Fruit fly (Drosophila melanogaster) whole organism, embryonic: ENCODE data around the gene fd19B.

Source experiments
- Awh ChIP-seq: fragments of 200-800 bp; sonication (Bioruptor generic); IDR thresholded peaks from 2 replicates; pipeline ENCODE4, ENCODE4 v1.3.6; 2022; ENCODE audit warnings: missing biosample characterization, missing genetic modification characterization
- CG10431 ChIP-seq: fragments of 200-800 bp; sonication (Bioruptor generic); optimal IDR thresholded peaks from 3 replicates; lab custom pipeline; 2018; ENCODE audit warnings: missing biosample characterization, mild to moderate bottlenecking, missing genetic modification characterization
- CG11456 ChIP-seq: fragments of 200-800 bp; sonication (Bioruptor generic); IDR thresholded peaks from 3 replicates; pipeline ENCODE4 v1.3.6; 2022; ENCODE audit warnings: missing biosample characterization, missing genetic modification characterization
- CG12942 ChIP-seq: fragments of 200-800 bp; sonication (Bioruptor generic); optimal IDR thresholded peaks from 3 replicates; lab custom pipeline; 2016; ENCODE audit warnings: missing biosample characterization, missing genetic modification characterization
- CG13424 ChIP-seq: fragments of 200-800 bp; sonication (Bioruptor generic); optimal IDR thresholded peaks from 2 replicates; lab custom pipeline; 2019; ENCODE audit warnings: missing biosample characterization, mild to moderate bottlenecking, missing genetic modification characterization, moderate library complexity
- CG3163 ChIP-seq: fragments of 200-800 bp; sonication (Bioruptor generic); optimal IDR thresholded peaks from 3 replicates; lab custom pipeline; 2016; ENCODE audit warnings: missing biosample characterization, missing genetic modification characterization
- CG34422 ChIP-seq: fragments of 200-800 bp; sonication (Bioruptor generic); IDR thresholded peaks from 3 replicates; pipeline ENCODE4 v1.3.6; 2022; ENCODE audit warnings: missing biosample characterization, missing genetic modification characterization
- CG6254 ChIP-seq: fragments of 200-800 bp; sonication (Bioruptor generic); optimal IDR thresholded peaks from 3 replicates; lab custom pipeline; 2017; ENCODE audit warnings: mild to moderate bottlenecking, missing biosample characterization, missing genetic modification reagents, missing genetic modification characterization
- CG6854 ChIP-seq: fragments of 200-800 bp; sonication (Bioruptor generic); optimal IDR thresholded peaks from 3 replicates; lab custom pipeline; 2017; ENCODE audit warnings: missing biosample characterization, mild to moderate bottlenecking, missing genetic modification characterization
- CG8359 ChIP-seq: fragments of 200-800 bp; sonication (Bioruptor generic); optimal IDR thresholded peaks from 2 replicates; lab custom pipeline; 2017; ENCODE audit warnings: missing biosample characterization, mild to moderate bottlenecking, missing genetic modification characterization, borderline replicate concordance
- Drgx ChIP-seq: fragments of 200-800 bp; sonication (Bioruptor generic); IDR thresholded peaks from 2 replicates; pipeline ENCODE4 v1.3.6; 2022; ENCODE audit warnings: missing biosample characterization, missing genetic modification characterization
- ERR ChIP-seq: fragments of 200-800 bp; sonication (Bioruptor generic); optimal IDR thresholded peaks from 2 replicates; lab custom pipeline; 2016; ENCODE audit warnings: missing biosample characterization, missing genetic modification characterization
- Ets65A ChIP-seq: fragments of 200-800 bp; sonication (Bioruptor generic); peaks from one replicate; lab custom pipeline; 2016; ENCODE audit warnings: missing biosample characterization, missing genetic modification characterization
- HLH4C ChIP-seq: fragments of 200-800 bp; sonication (Bioruptor generic); IDR thresholded peaks from 3 replicates; pipeline ENCODE4 v1.3.6; 2022; ENCODE audit warnings: missing biosample characterization, missing genetic modification characterization; ENCODE audit not compliant: partially characterized antibody
- Myb ChIP-seq: fragments of 200-800 bp; sonication (Bioruptor generic); optimal IDR thresholded peaks from 2 replicates; lab custom pipeline; 2016; ENCODE audit warnings: missing biosample characterization, missing genetic modification characterization
- Nf-YA ChIP-seq: fragments of 200-800 bp; sonication (Bioruptor generic); IDR thresholded peaks from 2 replicates; pipeline ENCODE4 v1.3.6; 2022; ENCODE audit warnings: missing biosample characterization, missing genetic modification characterization
- PHDP ChIP-seq: fragments of 200-800 bp; sonication (Bioruptor generic); optimal IDR thresholded peaks from 3 replicates; lab custom pipeline; 2018; ENCODE audit warnings: missing biosample characterization, mild to moderate bottlenecking, missing genetic modification characterization, moderate library complexity
- Ssrp ChIP-seq: fragments of 200-800 bp; sonication (Bioruptor generic); optimal IDR thresholded peaks from 2 replicates; lab custom pipeline; 2018; ENCODE audit warnings: missing biosample characterization, mild to moderate bottlenecking, missing genetic modification characterization, moderate library complexity
- YL-1 ChIP-seq: fragments of 200-800 bp; sonication (Bioruptor generic); optimal IDR thresholded peaks from 3 replicates; lab custom pipeline; 2017; ENCODE audit warnings: missing biosample characterization, mild to moderate bottlenecking, missing genetic modification characterization
- ci ChIP-seq: fragments of 200-800 bp; sonication (Bioruptor generic); IDR thresholded peaks from 3 replicates; pipeline ENCODE4 v1.3.6; 2022; ENCODE audit warnings: missing biosample characterization, missing genetic modification characterization
- da ChIP-seq: fragments of 200-800 bp; sonication (Bioruptor generic); optimal IDR thresholded peaks from 2 replicates; lab custom pipeline; 2016; ENCODE audit warnings: missing biosample characterization, missing genetic modification characterization
- dimm ChIP-seq: fragments of 200-800 bp; sonication (Bioruptor generic); IDR thresholded peaks from 2 replicates; pipeline ENCODE4 v1.3.6; 2022; ENCODE audit warnings: missing biosample characterization, missing genetic modification characterization
- eve ChIP-seq, 2 experiments: fragments of >200 bp; optimal IDR thresholded peaks; 2 replicates each; lab custom pipeline; 2017; ENCODE audit warnings: missing biosample characterization in 2 of 2, missing genetic modification characterization in 2 of 2
- gsb-n ChIP-seq: fragments of 200-800 bp; sonication (Bioruptor generic); optimal IDR thresholded peaks from 3 replicates; lab custom pipeline; 2018; ENCODE audit warnings: missing biosample characterization, mild to moderate bottlenecking, missing genetic modification characterization
- h ChIP-seq: fragments of >200 bp; optimal IDR thresholded peaks from 2 replicates; lab custom pipeline; 2017
- ham ChIP-seq: fragments of 200-800 bp; sonication (Bioruptor generic); IDR thresholded peaks from 2 replicates; pipeline ENCODE4 v1.3.6; 2022; ENCODE audit warnings: missing biosample characterization, missing genetic modification characterization
- hbn ChIP-seq: fragments of 200-800 bp; sonication (Bioruptor generic); IDR thresholded peaks from 2 replicates; pipeline ENCODE4 v1.3.6; 2022; ENCODE audit warnings: missing biosample characterization, missing genetic modification characterization; ENCODE audit not compliant: partially characterized antibody
- jumu ChIP-seq: fragments of 200-800 bp; sonication (Bioruptor generic); optimal IDR thresholded peaks from 3 replicates; lab custom pipeline; 2016; ENCODE audit warnings: missing biosample characterization, missing genetic modification characterization
- mam ChIP-seq: fragments of 200-800 bp; sonication (Bioruptor generic); optimal IDR thresholded peaks from 3 replicates; lab custom pipeline; 2016; ENCODE audit warnings: missing biosample characterization, missing genetic modification characterization
- otp ChIP-seq: fragments of 200-800 bp; sonication (Bioruptor generic); IDR thresholded peaks from 3 replicates; pipeline ENCODE4, ENCODE4 v1.3.6; 2022; ENCODE audit warnings: missing biosample characterization, missing genetic modification characterization
- prd ChIP-seq, 3 experiments: fragments of >200 bp in 2 of 3; fragments of 200-800 bp in 1 of 3; sonication (Bioruptor generic) in 1 of 3; optimal IDR thresholded peaks in 2 of 3; IDR thresholded peaks in 1 of 3; 2 replicates in 2 of 3; 3 replicates in 1 of 3; pipeline versions ENCODE4 v1.3.6 to Lab custom; 2017 to 2022; ENCODE audit warnings: missing biosample characterization in 1 of 3, missing genetic modification characterization in 1 of 3
- stwl ChIP-seq: fragments of 200-800 bp; sonication (Bioruptor generic); optimal IDR thresholded peaks from 3 replicates; lab custom pipeline; 2018; ENCODE audit warnings: missing biosample characterization, mild to moderate bottlenecking, missing genetic modification characterization, moderate library complexity
- tap ChIP-seq: fragments of 200-800 bp; optimal IDR thresholded peaks from 3 replicates; lab custom pipeline; 2019; ENCODE audit warnings: missing biosample characterization, mild to moderate bottlenecking, missing genetic modification characterization, moderate library complexity
- tll ChIP-seq, 2 experiments: fragments of 200-800 bp in 1 of 2; fragments of >200 bp in 1 of 2; sonication (Bioruptor generic) in 1 of 2; optimal IDR thresholded peaks; 2 replicates each; lab custom pipeline; 2017 to 2019; ENCODE audit warnings: missing biosample characterization in 2 of 2, missing genetic modification characterization in 2 of 2, mild to moderate bottlenecking in 1 of 2, moderate library complexity in 1 of 2
- trem ChIP-seq: fragments of 200-800 bp; optimal IDR thresholded peaks from 3 replicates; lab custom pipeline; 2019; ENCODE audit warnings: missing biosample characterization, mild to moderate bottlenecking, missing genetic modification characterization, moderate library complexity
- vfl ChIP-seq: fragments of 200-800 bp; sonication (Bioruptor generic); optimal IDR thresholded peaks from 2 replicates; lab custom pipeline; 2016; ENCODE audit warnings: missing biosample characterization, missing genetic modification characterization

Gene fd19B

DNA sequence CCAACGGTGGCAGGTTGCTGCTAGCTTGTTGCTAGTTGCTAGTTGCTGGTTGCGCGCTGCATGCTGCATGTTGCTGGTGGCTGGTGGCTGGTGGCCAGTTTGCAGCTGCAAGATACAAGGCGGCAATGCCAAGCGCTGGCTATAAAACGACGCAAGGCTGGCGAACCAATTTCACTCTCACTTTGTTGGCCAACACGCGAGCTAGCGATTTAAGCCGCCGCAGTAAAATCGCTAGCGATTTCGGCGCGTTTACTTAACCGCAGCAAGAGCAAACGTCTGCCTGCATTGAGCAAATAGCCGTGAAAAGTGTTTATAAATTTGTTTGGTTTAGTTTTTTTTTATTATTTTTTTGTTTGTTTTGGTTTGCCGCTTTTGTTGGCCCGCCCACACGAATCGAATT, 41.2 kb upstream of the fd19B start, which contains the start of gene CG15322:
TSS of gene CG15322 (plus strand) at position 148 of the 400 bp plus-strand sequence.
- no peak for TF ChIP-seq mam (GFP tag; lab: Kevin White, UChicago)
- no peak for TF ChIP-seq YL-1
- no peak for TF ChIP-seq CG34422 (GFP tag; lab: Robert Waterston, UW)
- TF ChIP-seq PHDP (tag; lab: Kevin White, UChicago), result no peak
- TF ChIP-seq otp (GFP tag; lab: Robert Waterston, UW), result no peak
- TF ChIP-seq CG13424, result no peak
- TF ChIP-seq Ets65A (GFP tag; lab: Kevin White, UChicago), result peak; percentile 41
- no peak for TF ChIP-seq CG12942 (GFP tag; lab: Kevin White, UChicago)
- no peak for TF ChIP-seq Myb (GFP tag; lab: Kevin White, UChicago)
- TF ChIP-seq CG6854 (GFP tag; lab: Kevin White, UChicago), result no peak
- no peak for TF ChIP-seq CG6254 (GFP tag; lab: Kevin White, UChicago)
- peak; percentile 98 for TF ChIP-seq CG8359 (GFP tag; lab: Kevin White, UChicago)
- no peak for TF ChIP-seq Nf-YA (GFP tag; lab: Robert Waterston, UW)
- no peak for TF ChIP-seq dimm (GFP tag; lab: Robert Waterston, UW)
- no peak for TF ChIP-seq ham (GFP tag; lab: Robert Waterston, UW)
- TF ChIP-seq tap (tag; lab: Kevin White, UChicago), result no peak
- no peak for TF ChIP-seq da

DNA sequence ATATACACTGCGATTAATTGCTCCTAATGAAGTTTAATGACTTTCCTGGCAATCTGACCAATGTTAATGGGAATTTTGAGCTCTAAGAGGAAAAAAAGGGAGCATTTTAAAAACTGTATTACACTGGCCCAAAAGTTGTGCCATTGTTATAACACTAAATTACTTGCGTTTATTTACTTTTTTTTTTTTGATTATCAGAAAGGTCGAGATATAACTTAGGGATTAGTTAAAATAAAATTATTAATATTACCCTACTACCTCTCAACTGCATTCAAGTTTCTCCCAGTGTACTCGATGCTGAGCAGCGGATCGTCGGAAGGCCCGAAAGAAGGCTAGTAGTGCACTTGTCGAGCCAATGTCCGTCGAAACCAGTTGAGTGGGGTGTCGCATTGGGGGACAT, 38.3 kb upstream of the fd19B start:
- TF ChIP-seq hbn (no peak), tll (GFP tag; optimal IDR thresholded peaks at IDR 0.05; lab: Kevin White, UChicago) (no peak), vfl (GFP tag; lab: Kevin White, UChicago) (no peak), Drgx (GFP tag; lab: Robert Waterston, UW) (peak; percentile 58), prd (optimal IDR thresholded peaks at IDR 0.05; lab: Kevin White, UChicago) (no peak), prd (GFP tag; IDR thresholded peaks at IDR 0.05; lab: Robert Waterston, UW) (0 out of 3 replicates have a peak, but pooled peaks have one; percentile 36), Ssrp (tag; lab: Kevin White, UChicago) (no peak), jumu (GFP tag; lab: Kevin White, UChicago) (no peak)

DNA sequence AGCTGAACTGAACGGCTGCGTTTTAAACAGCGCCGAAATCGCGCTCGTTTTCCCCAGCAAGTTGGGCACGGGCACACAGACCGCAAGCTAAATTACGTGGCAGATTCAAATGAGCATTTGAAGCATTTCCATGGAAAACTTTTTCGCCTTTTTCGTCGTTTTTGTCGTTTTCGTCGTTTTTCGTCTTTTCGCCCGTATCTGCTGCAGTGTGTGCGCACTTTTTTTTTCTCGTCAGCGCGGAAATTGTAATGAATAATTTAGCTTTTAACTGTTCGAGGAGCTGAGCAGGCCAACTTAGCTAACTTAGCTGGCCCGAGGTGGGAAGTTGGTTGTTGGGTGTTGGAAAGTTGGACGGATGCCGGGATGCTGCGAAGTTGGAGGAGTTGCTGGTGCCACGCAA, 37.3 kb upstream of the fd19B start:
- peak; percentile 78 for TF ChIP-seq CG8359 (GFP tag; lab: Kevin White, UChicago)
- no peak for TF ChIP-seq ci (GFP tag; lab: Robert Waterston, UW)
- TF ChIP-seq Awh (GFP tag; lab: Robert Waterston, UW), result no peak
- TF ChIP-seq eve (GFP tag; optimal IDR thresholded peaks at IDR 0.05; lab: Kevin White, UChicago), result no peak

DNA sequence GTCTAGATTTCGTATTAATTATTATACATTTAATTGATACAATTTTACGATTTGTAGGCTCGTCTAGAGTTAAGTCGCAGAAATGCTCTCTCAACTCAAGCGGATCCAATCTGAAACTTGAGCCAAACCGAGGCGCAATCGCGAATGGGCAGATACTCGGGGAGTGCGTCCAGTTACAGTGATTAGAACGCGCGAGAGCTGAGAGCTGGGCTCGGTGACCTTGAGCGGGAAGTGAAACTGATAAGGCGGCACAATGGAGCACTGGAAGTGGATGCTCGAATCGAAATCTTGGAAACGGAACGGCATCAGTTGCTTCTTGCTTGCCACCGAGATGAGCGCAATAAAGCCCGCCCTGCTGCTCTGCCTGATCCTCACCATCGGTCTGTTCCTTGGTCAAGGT, 29.9 kb upstream of the fd19B start, which contains the start of gene CG34331:
TSS of gene CG34331 (plus strand) at position 301 of the 400 bp plus-strand sequence.
- TF ChIP-seq CG11456 (GFP tag; lab: Robert Waterston, UW) (no peak), gsb-n (no peak), ERR (GFP tag; lab: Kevin White, UChicago) (no peak), HLH4C (GFP tag; lab: Robert Waterston, UW) (0 out of 3 replicates have a peak, but pooled peaks have one; percentile 4), CG3163 (GFP tag; lab: Kevin White, UChicago) (no peak), h (lab: Kevin White, UChicago) (no peak)
- TF ChIP-seq, all 482 proteins: peak for 1

dm6 chrX:20110475-20110874, 18.3 kb upstream of the fd19B start, which contains the start of gene karr:
TSS of gene karr (minus strand) at chrX:20110575.
- no peak for TF ChIP-seq CG10431 (GFP tag; lab: Kevin White, UChicago)
- peak; percentile 16 for TF ChIP-seq stwl (tag; lab: Kevin White, UChicago)
- peak; percentile 8 for TF ChIP-seq trem (tag; lab: Kevin White, UChicago)
